Fruit fly (Drosophila melanogaster): ENCODE data around the gene Culd.

Culd gene

dm6 chr3L:8346100-8346980 lies 9.8 kb downstream of the Culd start, which contains the start of the genes CG7182 and GAPcenA (continued):
- no peak for TF ChIP-seq Bdp1 (GFP tag; optimal IDR thresholded peaks at IDR 0.05)
- TF ChIP-seq Bgb (GFP tag; IDR thresholded peaks at IDR 0.05; ENCODE audit: partially characterized antibody): peak; percentile 26; the same call in 1 of the 2 replicates
- no peak for TF ChIP-seq Atf6 (GFP tag; IDR thresholded peaks at IDR 0.05)
- peak; percentile 51 for TF ChIP-seq az2 (GFP tag; optimal IDR thresholded peaks at IDR 0.05)
- TF ChIP-seq sqz (GFP tag; optimal IDR thresholded peaks at IDR 0.05): peak; percentile 76
- TF ChIP-seq Hr78 (GFP tag; optimal IDR thresholded peaks at IDR 0.05): peak; percentile 5 to 100
- TF ChIP-seq Mes4 (GFP tag; optimal IDR thresholded peaks at IDR 0.05): no peak
- peak; percentile 68 for TF ChIP-seq CG10147 (GFP tag; optimal IDR thresholded peaks at IDR 0.05)
- TF ChIP-seq kah (GFP tag; optimal IDR thresholded peaks at IDR 0.05): no peak
- TF ChIP-seq dati (GFP tag; IDR thresholded peaks at IDR 0.05): no peak
- TF ChIP-seq CG13894 (tag; optimal IDR thresholded peaks at IDR 0.05): peak; percentile 71
- peak; percentile 68 for TF ChIP-seq bcd (GFP tag; optimal IDR thresholded peaks at IDR 0.05)
- TF ChIP-seq odd (GFP tag; optimal IDR thresholded peaks at IDR 0.05): no peak
- TF ChIP-seq nerfin-2 (GFP tag; IDR thresholded peaks at IDR 0.05; ENCODE audit: partially characterized antibody): peak; percentile 61; the same call in 1 of the 2 replicates
- peak; percentile 65 for TF ChIP-seq al (GFP tag; IDR thresholded peaks at IDR 0.05)
- TF ChIP-seq ken (GFP tag; IDR thresholded peaks at IDR 0.05): peak; percentile 46; the same call in 1 of the 3 replicates
- TF ChIP-seq E2f1 (GFP tag; IDR thresholded peaks at IDR 0.05): peak; percentile 63
- TF ChIP-seq chinmo (GFP tag; IDR thresholded peaks at IDR 0.05; ENCODE audit: partially characterized antibody): peak; percentile 76; the same call in 1 of the 4 replicates
- peak; percentile 44 for TF ChIP-seq CG4617 (GFP tag; optimal IDR thresholded peaks at IDR 0.05; ENCODE audit: borderline replicate concordance)
- no peak for TF ChIP-seq ab (GFP tag; optimal IDR thresholded peaks at IDR 0.05)
- TF ChIP-seq dpn (GFP tag; optimal IDR thresholded peaks at IDR 0.05): peak; percentile 24 to 63
- TF ChIP-seq nerfin-1 (tag; optimal IDR thresholded peaks at IDR 0.05): peak; percentile 67
- TF ChIP-seq CG2120 (GFP tag; optimal IDR thresholded peaks at IDR 0.05): peak; percentile 70
- TF ChIP-seq Atf-2 (GFP tag; optimal IDR thresholded peaks at IDR 0.05): no peak
- no peak for TF ChIP-seq Hmx (GFP tag; optimal IDR thresholded peaks at IDR 0.05)
- no peak for TF ChIP-seq HmgD (GFP tag; optimal IDR thresholded peaks at IDR 0.05)
- TF ChIP-seq cad (GFP tag; optimal IDR thresholded peaks at IDR 0.05): no peak
- TF ChIP-seq Hsf (GFP tag; optimal IDR thresholded peaks at IDR 0.05): peak; percentile 36
- TF ChIP-seq CG12299 (tag; optimal IDR thresholded peaks at IDR 0.05): peak; percentile 33
- no peak for TF ChIP-seq CG5180 (GFP tag; optimal IDR thresholded peaks at IDR 0.05)
- peak; percentile 16 for TF ChIP-seq slou (GFP tag; optimal IDR thresholded peaks at IDR 0.05)
- TF ChIP-seq CG9797 (GFP tag; optimal IDR thresholded peaks at IDR 0.05): peak; percentile 21
- no peak for TF ChIP-seq zf30C (GFP tag; optimal IDR thresholded peaks at IDR 0.05)
- peak; percentile 26 for TF ChIP-seq salm (tag; optimal IDR thresholded peaks at IDR 0.05)
- peak in 1 of 2 experiments; percentile 80 for TF ChIP-seq crp (GFP tag; optimal IDR thresholded peaks at IDR 0.05)
- TF ChIP-seq Asciz (GFP tag; optimal IDR thresholded peaks at IDR 0.05): peak; percentile 47
- peak; percentile 76 for TF ChIP-seq CG8290 (GFP tag; optimal IDR thresholded peaks at IDR 0.05)
- peak in 1 of 2 experiments; percentile 38 for TF ChIP-seq CG8290 (tag; optimal IDR thresholded peaks at IDR 0.05)
- TF ChIP-seq Eip74EF (GFP tag; optimal IDR thresholded peaks at IDR 0.05): peak in 1 of 2 experiments; percentile 38
- peak; percentile 61 for TF ChIP-seq CG10654 (GFP tag; optimal IDR thresholded peaks at IDR 0.05)
- TF ChIP-seq CG4328 (GFP tag; optimal IDR thresholded peaks at IDR 0.05): peak; percentile 49
- no peak for TF ChIP-seq ro (GFP tag; IDR thresholded peaks at IDR 0.05)
- peak; percentile 59 for TF ChIP-seq CG4820 (GFP tag; optimal IDR thresholded peaks at IDR 0.05)
- peak; percentile 77 for TF ChIP-seq phol (tag; optimal IDR thresholded peaks at IDR 0.05)
- TF ChIP-seq ATbp (GFP tag; optimal IDR thresholded peaks at IDR 0.05): peak; percentile 16
- TF ChIP-seq CG11247 (GFP tag; IDR thresholded peaks at IDR 0.05): no peak
- TF ChIP-seq Rx (GFP tag; IDR thresholded peaks at IDR 0.05): 0 out of 2 replicates have a peak, but pooled peaks have one; percentile 14
- peak; percentile 33 for TF ChIP-seq CG4404 (GFP tag; IDR thresholded peaks at IDR 0.05)

All from whole organism, embryonic.